Worm (Caenorhabditis elegans): ENCODE measurements around the gene F38B7.2.

The F38B7.2 gene

DNA sequence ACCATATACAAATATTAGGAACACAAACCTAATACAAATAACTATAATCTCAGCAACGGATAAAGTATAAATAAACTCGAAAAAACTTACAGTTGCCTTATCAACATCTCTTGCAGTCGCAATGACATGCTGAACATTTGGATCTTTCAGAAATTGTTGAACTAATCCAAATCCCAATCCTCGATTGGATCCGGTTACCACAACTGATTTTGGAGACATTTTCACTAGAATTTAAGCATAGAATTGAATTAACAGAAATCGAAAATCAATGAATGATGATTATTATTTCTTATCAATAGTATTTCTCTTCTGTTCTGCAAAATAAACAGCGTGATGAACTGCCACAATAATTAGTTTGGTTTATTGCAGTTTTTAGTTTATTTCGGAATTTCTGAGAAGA is 23.5 kb upstream of the F38B7.2 start, which contains the start of the genes C55A6.11 and C55A6.7:
C55A6.11 (plus strand) TSS at position 301 of the 400 bp plus-strand sequence.
C55A6.7 (minus strand) TSS at position 316 of the 400 bp plus-strand sequence.
- TF ChIP-seq unc-42 (tag; optimal IDR thresholded peaks at IDR 0.05) (no peak), C08G9.2 (tag; optimal IDR thresholded peaks at IDR 0.05) (no peak), ceh-48 (tag; optimal IDR thresholded peaks at IDR 0.05) (no peak), ceh-34 (tag; optimal IDR thresholded peaks at IDR 0.05) (no peak), sox-4 (tag; optimal IDR thresholded peaks at IDR 0.05) (no peak), pax-1 (tag; optimal IDR thresholded peaks at IDR 0.05) (no peak), zip-5 (tag; optimal IDR thresholded peaks at IDR 0.05) (no peak), hlh-13 (GFP tag; optimal IDR thresholded peaks at IDR 0.05) (no peak), pag-3 (tag; optimal IDR thresholded peaks at IDR 0.05; ENCODE audit: borderline replicate concordance) (no peak), ceh-18 (tag; optimal IDR thresholded peaks at IDR 0.05) (no peak), lin-11 (tag; optimal IDR thresholded peaks at IDR 0.05) (no peak), ceh-45 (GFP tag; IDR thresholded peaks at IDR 0.05) (no peak), ttx-3 (tag; optimal IDR thresholded peaks at IDR 0.05) (no peak), Y22D7AL.16 (tag; optimal IDR thresholded peaks at IDR 0.05) (no peak), rnt-1 (tag; optimal IDR thresholded peaks at IDR 0.05) (no peak)

DNA sequence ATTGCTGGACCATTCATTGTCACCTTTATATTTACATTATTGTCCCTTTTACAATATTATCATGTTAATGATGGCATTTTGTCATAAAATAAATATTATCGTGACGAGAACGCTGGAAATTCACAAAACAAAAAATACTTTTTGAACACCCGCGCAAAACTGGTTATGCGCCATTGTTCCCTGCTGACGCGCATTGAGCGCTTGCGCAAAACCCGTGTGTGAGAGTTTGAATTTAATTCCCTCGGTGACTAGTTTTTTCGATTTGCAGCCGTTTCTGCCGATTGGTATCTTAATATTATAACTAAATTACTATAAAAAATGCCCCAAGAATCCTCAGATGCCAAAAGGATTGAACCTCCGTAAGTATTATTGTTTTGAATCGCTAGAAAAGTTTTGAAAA is 22.3 kb upstream of the F38B7.2 start, which contains the start of gene pafo-1:
pafo-1 (plus strand) TSS at position 256 of the 400 bp plus-strand sequence.
- TF ChIP-seq zip-5 (tag; optimal IDR thresholded peaks at IDR 0.05) (peak; percentile 9), ceh-19 (GFP tag; optimal IDR thresholded peaks at IDR 0.05) (no peak), K02D7.2 (tag; optimal IDR thresholded peaks at IDR 0.05) (no peak), C08G9.2 (tag; optimal IDR thresholded peaks at IDR 0.05) (no peak), pat-9 (tag; optimal IDR thresholded peaks at IDR 0.05) (peak; percentile 32), fkh-6 (tag; optimal IDR thresholded peaks at IDR 0.05) (no peak), hlh-6 (tag; optimal IDR thresholded peaks at IDR 0.05) (no peak), hlh-8 (tag; optimal IDR thresholded peaks at IDR 0.05) (no peak), pha-4 (tag; optimal IDR thresholded peaks at IDR 0.05) (no peak), ceh-34 (tag; optimal IDR thresholded peaks at IDR 0.05) (no peak), hlh-15 (tag; optimal IDR thresholded peaks at IDR 0.05) (no peak), ztf-16 (tag; optimal IDR thresholded peaks at IDR 0.05) (peak; percentile 57), C38D4.7 (GFP tag; optimal IDR thresholded peaks at IDR 0.05) (peak; percentile 30), pax-1 (tag; optimal IDR thresholded peaks at IDR 0.05) (no peak), syd-9 (tag; optimal IDR thresholded peaks at IDR 0.05) (no peak), madf-2 (tag; optimal IDR thresholded peaks at IDR 0.05) (peak; percentile 42), ceh-24 (tag; optimal IDR thresholded peaks at IDR 0.05) (no peak), lim-6 (tag; optimal IDR thresholded peaks at IDR 0.05) (no peak), ets-4 (tag; optimal IDR thresholded peaks at IDR 0.05) (peak; percentile 9), pros-1 (tag; optimal IDR thresholded peaks at IDR 0.05) (no peak), ceh-30 (tag; optimal IDR thresholded peaks at IDR 0.05) (no peak), T23F11.4 (GFP tag; optimal IDR thresholded peaks at IDR 0.05) (no peak), rnt-1 (tag; optimal IDR thresholded peaks at IDR 0.05) (peak; percentile 25), pag-3 (tag; optimal IDR thresholded peaks at IDR 0.05; ENCODE audit: borderline replicate concordance) (no peak), ref-2 (tag; optimal IDR thresholded peaks at IDR 0.05) (no peak), tbx-2 (tag; optimal IDR thresholded peaks at IDR 0.05) (peak; percentile 57), gmeb-2 (tag; optimal IDR thresholded peaks at IDR 0.05) (peak; percentile 50), nhr-11 (tag; optimal IDR thresholded peaks at IDR 0.05) (no peak), ceh-9 (tag; optimal IDR thresholded peaks at IDR 0.05) (no peak), hlh-13 (GFP tag; optimal IDR thresholded peaks at IDR 0.05) (no peak), dmd-4 (tag; optimal IDR thresholded peaks at IDR 0.05; ENCODE audit: borderline replicate concordance) (no peak), npax-4 (tag; optimal IDR thresholded peaks at IDR 0.05) (no peak), elt-2 (tag; optimal IDR thresholded peaks at IDR 0.05) (peak; percentile 74), hlh-30 (tag; optimal IDR thresholded peaks at IDR 0.05; ENCODE audit: insufficient read depth) (peak; percentile 29), ceh-48 (tag; optimal IDR thresholded peaks at IDR 0.05) (peak; percentile 33), Y22D7AL.16 (tag; optimal IDR thresholded peaks at IDR 0.05) (no peak), dve-1 (tag; optimal IDR thresholded peaks at IDR 0.05) (peak; percentile 27), ceh-14 (tag; optimal IDR thresholded peaks at IDR 0.05) (peak; percentile 36), sdc-2 (tag; optimal IDR thresholded peaks at IDR 0.05) (no peak), ceh-22 (tag; optimal IDR thresholded peaks at IDR 0.05) (no peak), fkh-10 (GFP tag; optimal IDR thresholded peaks at IDR 0.05) (no peak), odd-2 (tag; optimal IDR thresholded peaks at IDR 0.05) (no peak), che-1 (tag; optimal IDR thresholded peaks at IDR 0.05) (peak; percentile 63), ceh-18 (tag; optimal IDR thresholded peaks at IDR 0.05) (peak; percentile 30), eyg-1 (tag; optimal IDR thresholded peaks at IDR 0.05) (no peak)

Data from whole organism, late embryonic.